Fruit fly (Drosophila melanogaster) whole organism, embryonic: Measurements from ENCODE around the gene CG2182.

Experiments
- Antp ChIP-seq: fragments of 200-800 bp; sonication (Bioruptor generic); optimal IDR thresholded peaks from 3 replicates; lab custom pipeline; 2016; ENCODE audit warnings: missing biosample characterization, missing genetic modification characterization
- Atf-2 ChIP-seq: fragments of 200-800 bp; sonication (Bioruptor generic); optimal IDR thresholded peaks from 2 replicates; lab custom pipeline; 2016; ENCODE audit warnings: missing biosample characterization, missing genetic modification characterization
- Bdp1 ChIP-seq: fragments of 200-800 bp; sonication (Bioruptor generic); optimal IDR thresholded peaks from 3 replicates; lab custom pipeline; 2016; ENCODE audit warnings: missing biosample characterization, missing genetic modification characterization
- CG10565 ChIP-seq: fragments of 200-800 bp; sonication (Bioruptor generic); optimal IDR thresholded peaks from 3 replicates; lab custom pipeline; 2016; ENCODE audit warnings: missing biosample characterization, mild to moderate bottlenecking, missing genetic modification characterization
- CG10959 ChIP-seq: fragments of 200-800 bp; sonication (Bioruptor generic); IDR thresholded peaks from 2 replicates; pipeline ENCODE4 v1.3.6; 2022; ENCODE audit warnings: missing biosample characterization, missing genetic modification characterization
- CG10979 ChIP-seq: fragments of 200-800 bp; sonication (Bioruptor generic); optimal IDR thresholded peaks from 2 replicates; lab custom pipeline; 2018; ENCODE audit warnings: missing biosample characterization, mild to moderate bottlenecking, missing genetic modification characterization, moderate library complexity
- CG11695 ChIP-seq: fragments of 200-800 bp; sonication (Bioruptor generic); IDR thresholded peaks from 3 replicates; pipeline ENCODE4 v1.3.6; 2022; ENCODE audit warnings: missing biosample characterization, missing genetic modification characterization
- CG12104 ChIP-seq: fragments of 200-800 bp; sonication (Bioruptor generic); optimal IDR thresholded peaks from 3 replicates; lab custom pipeline; 2016; ENCODE audit warnings: missing biosample characterization, missing genetic modification characterization
- CG12299 ChIP-seq: fragments of 200-800 bp; sonication (Bioruptor generic); optimal IDR thresholded peaks from 2 replicates; lab custom pipeline; 2018; ENCODE audit warnings: missing biosample characterization, mild to moderate bottlenecking, missing genetic modification characterization
- CG12744 ChIP-seq: fragments of 200-800 bp; sonication (Bioruptor generic); optimal IDR thresholded peaks from 2 replicates; lab custom pipeline; 2016; ENCODE audit warnings: missing biosample characterization, missing genetic modification characterization
- CG16779 ChIP-seq: fragments of 200-800 bp; sonication (Bioruptor generic); IDR thresholded peaks from 2 replicates; pipeline ENCODE4 v1.3.6; 2022; ENCODE audit warnings: missing biosample characterization, missing genetic modification characterization
- CG17328 ChIP-seq: fragments of 200-800 bp; sonication (Bioruptor generic); IDR thresholded peaks from 2 replicates; pipeline ENCODE4 v1.3.6; 2022; ENCODE audit warnings: missing biosample characterization, missing genetic modification characterization
- CG17361 ChIP-seq: fragments of 200-800 bp; sonication (Bioruptor generic); IDR thresholded peaks from 3 replicates; pipeline ENCODE4 v1.3.6; 2022; ENCODE audit warnings: missing biosample characterization, missing genetic modification characterization
- CG1792 ChIP-seq: fragments of 200-800 bp; sonication (Bioruptor generic); optimal IDR thresholded peaks from 2 replicates; lab custom pipeline; 2016; ENCODE audit warnings: missing biosample characterization, missing genetic modification characterization
- CG18262 ChIP-seq: fragments of 200-800 bp; optimal IDR thresholded peaks from 3 replicates; lab custom pipeline; 2019; ENCODE audit warnings: missing biosample characterization, mild to moderate bottlenecking, missing genetic modification characterization, moderate library complexity
- CG2875 ChIP-seq: fragments of 200-800 bp; sonication (Bioruptor generic); optimal IDR thresholded peaks from 2 replicates; lab custom pipeline; 2017; ENCODE audit warnings: missing biosample characterization, mild to moderate bottlenecking, missing genetic modification characterization, missing genetic modification reagents
- CG42726 ChIP-seq: fragments of 200-800 bp; sonication (Bioruptor generic); IDR thresholded peaks from 2 replicates; pipeline ENCODE4 v1.3.6; 2022; ENCODE audit warnings: missing biosample characterization, missing genetic modification characterization; ENCODE audit not compliant: partially characterized antibody
- CG6689 ChIP-seq: fragments of 200-800 bp; sonication (Bioruptor generic); IDR thresholded peaks from 2 replicates; pipeline ENCODE4 v1.3.6; 2022; ENCODE audit warnings: missing biosample characterization, missing genetic modification characterization
- CG8089 ChIP-seq: fragments of 200-800 bp; sonication (Bioruptor generic); optimal IDR thresholded peaks from 3 replicates; lab custom pipeline; 2016; ENCODE audit warnings: missing biosample characterization, missing genetic modification characterization
- CG9437 ChIP-seq: fragments of 200-800 bp; sonication (Bioruptor generic); optimal IDR thresholded peaks from 2 replicates; lab custom pipeline; 2018; ENCODE audit warnings: missing biosample characterization, mild to moderate bottlenecking, missing genetic modification characterization
- CoRest ChIP-seq: fragments of 200-800 bp; sonication (Bioruptor generic); optimal IDR thresholded peaks from 3 replicates; lab custom pipeline; 2018; ENCODE audit warnings: missing biosample characterization, mild to moderate bottlenecking, missing genetic modification characterization, moderate library complexity
- Elba2 ChIP-seq: fragments of 200-800 bp; sonication (Bioruptor generic); optimal IDR thresholded peaks from 3 replicates; lab custom pipeline; 2016; ENCODE audit warnings: missing biosample characterization, missing genetic modification characterization
- Gsc ChIP-seq: fragments of 200-800 bp; sonication (Bioruptor generic); IDR thresholded peaks from 2 replicates; pipeline ENCODE4 v1.3.6; 2022; ENCODE audit warnings: missing biosample characterization, missing genetic modification characterization
- Hand ChIP-seq: fragments of 200-800 bp; sonication (Bioruptor generic); optimal IDR thresholded peaks from 2 replicates; lab custom pipeline; 2017; ENCODE audit warnings: mild to moderate bottlenecking, missing biosample characterization, missing genetic modification reagents, missing genetic modification characterization
- Hr3 ChIP-seq: fragments of 200-800 bp; sonication (Bioruptor generic); optimal IDR thresholded peaks from 3 replicates; lab custom pipeline; 2016; ENCODE audit warnings: missing biosample characterization, missing genetic modification characterization
- Hr51 ChIP-seq, 2 experiments: fragments of 200-800 bp; sonication (Bioruptor generic); optimal IDR thresholded peaks; 2 replicates in 1 of 2; 3 replicates in 1 of 2; lab custom pipeline; 2016 to 2018; ENCODE audit warnings: missing biosample characterization in 2 of 2, missing genetic modification characterization in 2 of 2, mild to moderate bottlenecking in 1 of 2, moderate library complexity in 1 of 2
- Max ChIP-seq: fragments of 200-800 bp; sonication (Bioruptor generic); optimal IDR thresholded peaks from 2 replicates; lab custom pipeline; 2016; ENCODE audit warnings: missing biosample characterization, mild to moderate bottlenecking, missing genetic modification characterization
- Mrtf ChIP-seq: fragments of 200-800 bp; sonication (Bioruptor generic); IDR thresholded peaks from 3 replicates; pipeline ENCODE4 v1.3.6; 2022; ENCODE audit warnings: missing biosample characterization, missing genetic modification characterization
- Myb ChIP-seq: fragments of 200-800 bp; sonication (Bioruptor generic); optimal IDR thresholded peaks from 2 replicates; lab custom pipeline; 2016; ENCODE audit warnings: missing biosample characterization, missing genetic modification characterization
- NFAT ChIP-seq: fragments of 200-800 bp; sonication (Bioruptor generic); IDR thresholded peaks from 2 replicates; pipeline ENCODE4 v1.3.6; 2022; ENCODE audit warnings: missing biosample characterization, missing genetic modification characterization
- Ptx1 ChIP-seq: fragments of 200-800 bp; sonication (Bioruptor generic); IDR thresholded peaks from 2 replicates; pipeline ENCODE4 v1.3.6; 2022; ENCODE audit warnings: missing biosample characterization, missing genetic modification characterization
- Sox100B ChIP-seq: fragments of 200-800 bp; sonication (Bioruptor generic); optimal IDR thresholded peaks from 3 replicates; lab custom pipeline; 2018; ENCODE audit warnings: missing biosample characterization, mild to moderate bottlenecking, missing genetic modification characterization
- ash1 ChIP-seq: fragments of 200-800 bp; sonication (Bioruptor generic); optimal IDR thresholded peaks from 2 replicates; lab custom pipeline; 2018; ENCODE audit warnings: missing biosample characterization, mild to moderate bottlenecking, missing genetic modification characterization
- ato ChIP-seq: fragments of 200-800 bp; sonication (Bioruptor generic); IDR thresholded peaks from 2 replicates; pipeline ENCODE4 v1.3.6; 2022; ENCODE audit warnings: missing biosample characterization, missing genetic modification characterization; ENCODE audit not compliant: partially characterized antibody
- exex ChIP-seq: fragments of 200-800 bp; sonication (Bioruptor generic); optimal IDR thresholded peaks from 4 replicates; lab custom pipeline; 2018; ENCODE audit warnings: missing biosample characterization, mild to moderate bottlenecking, missing genetic modification characterization, moderate library complexity
- gcm2 ChIP-seq: fragments of 200-800 bp; sonication (Bioruptor generic); optimal IDR thresholded peaks from 2 replicates; lab custom pipeline; 2016; ENCODE audit warnings: missing biosample characterization, missing genetic modification characterization
- hb ChIP-seq: fragments of 200-800 bp; sonication (Bioruptor generic); IDR thresholded peaks from 3 replicates; pipeline ENCODE4 v1.3.6; 2022; ENCODE audit warnings: missing biosample characterization, missing genetic modification characterization; ENCODE audit not compliant: partially characterized antibody
- hbn ChIP-seq: fragments of 200-800 bp; sonication (Bioruptor generic); IDR thresholded peaks from 2 replicates; pipeline ENCODE4 v1.3.6; 2022; ENCODE audit warnings: missing biosample characterization, missing genetic modification characterization; ENCODE audit not compliant: partially characterized antibody
- her ChIP-seq: fragments of 200-800 bp; sonication (Bioruptor generic); optimal IDR thresholded peaks from 2 replicates; lab custom pipeline; 2016; ENCODE audit warnings: missing biosample characterization, missing genetic modification characterization
- ken ChIP-seq: fragments of 200-800 bp; sonication (Bioruptor generic); IDR thresholded peaks from 3 replicates; pipeline ENCODE4 v1.3.6; 2022; ENCODE audit warnings: missing biosample characterization, missing genetic modification characterization
- klu ChIP-seq: fragments of 200-800 bp; sonication (Bioruptor generic); IDR thresholded peaks from 2 replicates; pipeline ENCODE4 v1.3.6; 2022; ENCODE audit warnings: missing biosample characterization, missing genetic modification characterization
- kni ChIP-seq: fragments of 200-800 bp; sonication (Bioruptor generic); optimal IDR thresholded peaks from 3 replicates; lab custom pipeline; 2017; ENCODE audit warnings: mild to moderate bottlenecking, missing biosample characterization, missing genetic modification reagents, missing genetic modification characterization
- lmd ChIP-seq: fragments of 200-800 bp; sonication (Bioruptor generic); IDR thresholded peaks from 2 replicates; pipeline ENCODE4 v1.3.6; 2022; ENCODE audit warnings: missing biosample characterization, missing genetic modification characterization
- pfk ChIP-seq: fragments of 200-800 bp; sonication (Bioruptor generic); optimal IDR thresholded peaks from 2 replicates; lab custom pipeline; 2018; ENCODE audit warnings: missing biosample characterization, mild to moderate bottlenecking, missing genetic modification characterization, moderate library complexity
- prd ChIP-seq, 3 experiments: fragments of >200 bp in 2 of 3; fragments of 200-800 bp in 1 of 3; sonication (Bioruptor generic) in 1 of 3; optimal IDR thresholded peaks in 2 of 3; IDR thresholded peaks in 1 of 3; 2 replicates in 2 of 3; 3 replicates in 1 of 3; pipeline versions ENCODE4 v1.3.6 to Lab custom; 2017 to 2022; ENCODE audit warnings: missing biosample characterization in 1 of 3, missing genetic modification characterization in 1 of 3
- scrt ChIP-seq: fragments of 200-800 bp; sonication (Bioruptor generic); optimal IDR thresholded peaks from 2 replicates; lab custom pipeline; 2018; ENCODE audit warnings: missing biosample characterization, mild to moderate bottlenecking, missing genetic modification characterization, moderate library complexity
- sima ChIP-seq: fragments of 200-800 bp; sonication (Bioruptor generic); optimal IDR thresholded peaks from 2 replicates; lab custom pipeline; 2016; ENCODE audit warnings: missing biosample characterization, missing genetic modification characterization
- sr ChIP-seq: fragments of 200-800 bp; sonication (Bioruptor generic); IDR thresholded peaks from 3 replicates; pipeline ENCODE4 v1.3.6; 2022; ENCODE audit warnings: missing biosample characterization, missing genetic modification characterization
- vnd ChIP-seq: fragments of 200-800 bp; sonication (Bioruptor generic); IDR thresholded peaks from 3 replicates; pipeline ENCODE4 v1.3.6; 2022; ENCODE audit warnings: missing biosample characterization, missing genetic modification characterization; ENCODE audit not compliant: partially characterized antibody
- wdn ChIP-seq: fragments of 200-800 bp; sonication (Bioruptor generic); IDR thresholded peaks from 2 replicates; pipeline ENCODE4 v1.3.6; 2022; ENCODE audit warnings: missing biosample characterization, missing genetic modification characterization

CG2182 gene

DNA sequence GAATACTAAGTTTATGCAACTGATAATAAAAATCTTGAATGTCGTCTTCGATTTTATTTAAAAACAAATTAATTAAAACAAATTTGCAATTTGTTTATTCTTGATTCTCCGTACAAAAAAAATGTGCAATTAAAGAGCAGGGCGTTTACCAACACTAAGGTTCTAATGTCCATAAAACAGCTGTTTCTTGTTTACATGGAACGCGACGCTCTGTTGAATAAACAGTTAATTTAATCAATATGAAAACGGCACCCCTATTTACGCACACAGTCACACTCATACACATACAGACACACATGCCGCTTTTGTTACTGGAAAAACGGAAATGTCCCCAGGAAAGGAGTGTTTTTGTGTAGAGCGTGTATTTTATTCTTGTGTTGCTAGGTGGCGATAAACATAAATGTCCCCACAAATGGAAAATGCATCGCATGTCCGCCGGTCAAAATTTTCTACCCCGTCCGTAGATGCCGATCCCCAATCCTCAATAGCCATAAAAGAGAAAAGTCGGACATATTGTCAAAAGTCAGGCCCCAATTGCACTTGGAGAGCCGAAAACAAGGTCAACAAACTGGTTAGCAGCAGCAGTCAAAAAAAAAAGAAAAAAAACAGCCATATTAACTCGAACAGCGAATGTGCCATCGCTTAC lies 36.6 kb downstream of the CG2182 start (continued):
- peak; percentile 72 for TF ChIP-seq her (GFP tag; lab: Kevin White, UChicago)
- TF ChIP-seq ash1 (GFP tag; lab: Kevin White, UChicago) = peak; percentile 86
- TF ChIP-seq CG9437 = peak; percentile 37
- no peak for TF ChIP-seq hb
- TF ChIP-seq Elba2 = no peak
- TF ChIP-seq CG18262 (tag; lab: Kevin White, UChicago) = peak; percentile 64
- TF ChIP-seq ken (GFP tag; lab: Robert Waterston, UW) = no peak
- TF ChIP-seq lmd = no peak
- TF ChIP-seq CG17361 (GFP tag; lab: Robert Waterston, UW) = no peak
- peak; percentile 46 for TF ChIP-seq Atf-2
- TF ChIP-seq Myb (GFP tag; lab: Kevin White, UChicago) = peak; percentile 19
- no peak for TF ChIP-seq CG10565 (GFP tag; lab: Kevin White, UChicago)
- TF ChIP-seq ato (GFP tag; lab: Robert Waterston, UW) = no peak
- no peak for TF ChIP-seq Ptx1 (GFP tag; lab: Robert Waterston, UW)
- TF ChIP-seq prd (optimal IDR thresholded peaks at IDR 0.05; lab: Kevin White, UChicago) = no peak
- TF ChIP-seq prd (GFP tag; IDR thresholded peaks at IDR 0.05; lab: Robert Waterston, UW) = no peak
- TF ChIP-seq wdn (GFP tag; lab: Robert Waterston, UW) = no peak
- peak; percentile 79 for TF ChIP-seq CG8089 (GFP tag; lab: Kevin White, UChicago)
- TF ChIP-seq CG2875 (GFP tag; lab: Kevin White, UChicago) = peak; percentile 91
- no peak for TF ChIP-seq sr (GFP tag; lab: Robert Waterston, UW)
- TF ChIP-seq scrt (GFP tag; lab: Kevin White, UChicago) = peak; percentile 90
- peak; percentile 72 for TF ChIP-seq CG1792 (GFP tag; lab: Kevin White, UChicago)
- peak; percentile 81 for TF ChIP-seq Sox100B (GFP tag; lab: Kevin White, UChicago)
- no peak for TF ChIP-seq Gsc (GFP tag; lab: Robert Waterston, UW)
- peak; percentile 58 for TF ChIP-seq CoRest (tag; lab: Kevin White, UChicago)
- no peak for TF ChIP-seq vnd (GFP tag; lab: Robert Waterston, UW)
- peak; percentile 70 for TF ChIP-seq Max (GFP tag; lab: Kevin White, UChicago)
- peak; percentile 25 for TF ChIP-seq gcm2
- peak; percentile 53 for TF ChIP-seq sima (GFP tag; lab: Kevin White, UChicago)
- peak; percentile 51 for TF ChIP-seq Hand
- peak; percentile 86 for TF ChIP-seq pfk (GFP tag; lab: Kevin White, UChicago)
- TF ChIP-seq CG42726 (GFP tag; lab: Robert Waterston, UW) = no peak
- TF ChIP-seq klu (GFP tag; lab: Robert Waterston, UW) = no peak
- TF ChIP-seq CG11695 = no peak
- TF ChIP-seq CG10959 = no peak
- TF ChIP-seq CG12104 = peak; percentile 34
- TF ChIP-seq Hr3 = peak; percentile 10
- TF ChIP-seq CG16779 (GFP tag; lab: Robert Waterston, UW) = no peak
- TF ChIP-seq hbn (GFP tag; lab: Robert Waterston, UW) = no peak
- TF ChIP-seq CG6689 = no peak
- TF ChIP-seq Mrtf (GFP tag; lab: Robert Waterston, UW) = no peak
- peak; percentile 96 for TF ChIP-seq kni
- TF ChIP-seq Hr51 (GFP tag; optimal IDR thresholded peaks at IDR 0.05; lab: Kevin White, UChicago) = peak; percentile 44 to 66
- peak; percentile 56 for TF ChIP-seq Antp
- TF ChIP-seq Bdp1 (GFP tag; lab: Kevin White, UChicago) = peak; percentile 65
- no peak for TF ChIP-seq NFAT
- peak; percentile 79 for TF ChIP-seq exex (tag; lab: Kevin White, UChicago)
- TF ChIP-seq CG17328 (GFP tag; lab: Robert Waterston, UW) = no peak
- peak; percentile 15 for TF ChIP-seq CG12744 (GFP tag; lab: Kevin White, UChicago)
- peak; percentile 46 for TF ChIP-seq CG10979 (tag; lab: Kevin White, UChicago)
- peak; percentile 90 for TF ChIP-seq CG12299
